Worm (Caenorhabditis elegans): ENCODE results near the gene glb-27.

DNA sequence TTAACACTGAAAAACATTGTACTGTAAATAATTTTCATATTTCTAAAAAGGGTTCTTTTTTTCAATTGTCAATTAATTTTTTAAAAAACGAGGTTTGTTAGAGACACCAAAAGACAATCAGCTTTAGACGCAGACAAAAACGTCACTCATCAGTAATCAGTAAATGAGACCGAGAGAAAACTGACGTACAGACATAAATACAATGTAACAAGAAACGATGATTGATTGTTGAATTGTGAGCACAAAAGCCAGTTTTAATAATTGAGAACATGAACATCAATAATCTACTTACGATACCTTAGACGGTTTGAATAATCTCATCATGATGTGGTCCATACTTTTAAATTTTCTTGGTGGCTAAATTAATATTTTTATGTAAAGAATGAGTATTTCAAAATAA is 49.3 kb downstream of the glb-27 start:
- TF ChIP-seq nhr-77 (tag; optimal IDR thresholded peaks at IDR 0.05) (no peak), ama-1 (optimal IDR thresholded peaks at IDR 0.05) (no peak), Y55F3AM.14 (GFP tag; optimal IDR thresholded peaks at IDR 0.05) (no peak), lin-39 (tag; optimal IDR thresholded peaks at IDR 0.05) (no peak), nhr-10 (tag; optimal IDR thresholded peaks at IDR 0.05) (no peak), ZK546.5 (tag; optimal IDR thresholded peaks at IDR 0.05) (no peak), peb-1 (tag; optimal IDR thresholded peaks at IDR 0.05) (no peak), ztf-11 (tag; optimal IDR thresholded peaks at IDR 0.05) (no peak), alr-1 (tag; optimal IDR thresholded peaks at IDR 0.05) (no peak)

All from whole organism, L2 larva.